Worm (Caenorhabditis elegans) whole organism, L3 larva: ENCODE results near the gene C34F6.11.

Experiments used
- daf-12 ChIP-seq: fragments of 150-350 bp; optimal IDR thresholded peaks from 2 replicates; lab custom pipeline; 2014; ENCODE audit warnings: missing biosample characterization, missing genetic modification reagents, missing genetic modification characterization
- egl-27 ChIP-seq: sonication (generic microtip); optimal IDR thresholded peaks from 4 replicates; lab custom pipeline; 2017; ENCODE audit warnings: missing biosample characterization, missing genetic modification reagents, missing genetic modification characterization
- fos-1 ChIP-seq: fragments of 150-350 bp; optimal IDR thresholded peaks from 2 replicates; lab custom pipeline; 2014; ENCODE audit warnings: missing biosample characterization, missing genetic modification characterization
- skn-1 ChIP-seq: fragments of 150-350 bp; optimal IDR thresholded peaks from 2 replicates; lab custom pipeline; 2014; ENCODE audit warnings: missing biosample characterization, missing genetic modification characterization
- snpc-4 ChIP-seq: fragments of 150-350 bp; optimal IDR thresholded peaks from 2 replicates; lab custom pipeline; 2014; ENCODE audit warnings: missing biosample characterization, missing genetic modification characterization

ce11 chrX:11222597-11223218 lies 19.0 kb upstream of the C34F6.11 start, which contains the start of gene C34F6.9:
- TF ChIP-seq daf-12 (no peak), skn-1 (no peak), fos-1 (tag; lab: Kevin White, UChicago) (no peak), snpc-4 (tag; lab: Kevin White, UChicago) (no peak), egl-27 (tag; lab: Kevin White, UChicago) (no peak)
